Fruit fly (Drosophila melanogaster) whole organism, prepupa: ENCODE results near the gene Rgl.

Source experiments
- Blimp-1 ChIP-seq: fragments of 200-800 bp; sonication (Bioruptor generic); optimal IDR thresholded peaks from 3 replicates; lab custom pipeline; 2017; ENCODE audit warnings: missing biosample characterization, missing genetic modification characterization, mild to moderate bottlenecking, moderate library complexity, missing genetic modification reagents
- CG3032 ChIP-seq: fragments of 200-800 bp; optimal IDR thresholded peaks from 2 replicates; lab custom pipeline; 2019; ENCODE audit warnings: missing biosample characterization, mild to moderate bottlenecking, missing genetic modification characterization, moderate library complexity
- CG3919 ChIP-seq: fragments of 200-800 bp; sonication (Bioruptor generic); optimal IDR thresholded peaks from 3 replicates; lab custom pipeline; 2016; ENCODE audit warnings: missing biosample characterization, missing genetic modification characterization
- CG6808 ChIP-seq: fragments of 200-800 bp; sonication (Bioruptor generic); optimal IDR thresholded peaks from 3 replicates; lab custom pipeline; 2017; ENCODE audit warnings: missing biosample characterization, missing genetic modification characterization, mild to moderate bottlenecking, moderate library complexity, missing genetic modification reagents
- CG6854 ChIP-seq: fragments of 200-800 bp; sonication (Bioruptor generic); optimal IDR thresholded peaks from 2 replicates; lab custom pipeline; 2017; ENCODE audit warnings: missing biosample characterization, mild to moderate bottlenecking, missing genetic modification characterization
- Ets21C ChIP-seq: fragments of 200-800 bp; sonication (Bioruptor generic); optimal IDR thresholded peaks from 3 replicates; lab custom pipeline; 2016; ENCODE audit warnings: missing biosample characterization, missing genetic modification characterization
- Gug ChIP-seq: fragments of 200-800 bp; sonication (Bioruptor generic); IDR thresholded peaks from 2 replicates; pipeline ENCODE4 v1.3.6; 2022; ENCODE audit warnings: missing biosample characterization, missing genetic modification characterization
- Hr38 ChIP-seq: sonication (Bioruptor generic); optimal IDR thresholded peaks from 2 replicates; lab custom pipeline; 2016; ENCODE audit warnings: missing biosample characterization, missing genetic modification characterization
- Lpt ChIP-seq: fragments of 200-800 bp; sonication (Bioruptor generic); optimal IDR thresholded peaks from 3 replicates; lab custom pipeline; 2016; ENCODE audit warnings: missing biosample characterization, missing genetic modification characterization
- acj6 ChIP-seq: fragments of 200-800 bp; sonication (Bioruptor generic); optimal IDR thresholded peaks from 3 replicates; lab custom pipeline; 2016; ENCODE audit warnings: missing biosample characterization, missing genetic modification characterization
- fkh ChIP-seq: fragments of 200-800 bp; sonication (Bioruptor generic); optimal IDR thresholded peaks from 3 replicates; lab custom pipeline; 2017; ENCODE audit warnings: missing biosample characterization, mild to moderate bottlenecking, missing genetic modification characterization, moderate library complexity
- lz ChIP-seq: fragments of 200-800 bp; sonication (Bioruptor generic); optimal IDR thresholded peaks from 3 replicates; lab custom pipeline; 2016; ENCODE audit warnings: missing biosample characterization, missing genetic modification characterization
- ss ChIP-seq, 2 experiments: fragments of 200-800 bp; sonication (Bioruptor generic); optimal IDR thresholded peaks; 2 replicates in 1 of 2; 3 replicates in 1 of 2; lab custom pipeline; 2017 to 2018; ENCODE audit warnings: mild to moderate bottlenecking in 2 of 2, missing biosample characterization in 2 of 2, missing genetic modification characterization in 2 of 2, moderate library complexity in 1 of 2

DNA sequence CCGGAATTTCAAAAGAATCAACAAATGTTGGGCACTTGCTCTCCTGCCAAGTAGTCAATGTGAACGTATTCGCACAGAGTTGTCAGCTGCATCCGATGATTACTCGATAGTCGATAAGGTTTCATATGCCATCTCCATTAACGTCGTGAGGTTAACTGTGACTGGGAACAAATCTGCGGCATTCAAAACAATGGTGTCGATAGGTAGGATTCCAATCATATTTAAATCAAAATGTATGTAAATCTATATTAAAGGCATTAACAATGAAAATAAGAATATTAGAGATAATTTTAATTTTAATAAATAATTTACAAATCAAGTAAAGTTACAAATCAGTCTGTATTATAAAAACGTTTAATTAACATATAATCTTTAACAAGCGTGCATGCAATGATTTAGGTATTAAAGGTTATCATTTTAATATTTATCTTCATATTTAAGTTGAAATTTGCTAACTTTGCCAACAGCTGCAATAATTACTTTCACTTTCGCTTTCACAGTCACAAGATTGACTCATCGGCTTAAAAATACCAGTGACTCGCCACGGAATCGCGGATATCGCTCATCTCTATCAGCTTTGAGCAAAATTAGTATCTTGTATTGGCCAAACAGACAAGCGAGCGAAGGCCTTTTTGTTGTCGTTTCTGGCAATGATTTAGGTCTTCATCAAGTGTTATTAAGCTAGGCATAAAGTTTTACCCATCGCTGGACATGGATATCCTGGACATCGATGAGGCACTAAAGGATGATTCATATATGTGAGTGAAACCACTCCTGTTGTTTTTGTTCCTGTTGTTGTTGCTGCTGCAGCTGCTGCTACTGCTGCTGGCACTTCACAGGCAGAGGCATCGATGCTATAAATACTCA, 39.7 kb upstream of the Rgl start, which contains the start of the genes Meics, Nxf3 and ssp2:
- no peak for TF ChIP-seq Ets21C (GFP tag; lab: Kevin White, UChicago)
- no peak for TF ChIP-seq CG3919 (GFP tag; lab: Kevin White, UChicago)
- peak; percentile 23 for TF ChIP-seq acj6
- no peak for TF ChIP-seq Gug
- TF ChIP-seq CG6808 (GFP tag; lab: Kevin White, UChicago): no peak
- peak; percentile 20 for TF ChIP-seq CG3032
- peak; percentile 17 for TF ChIP-seq lz (GFP tag; lab: Kevin White, UChicago)
- no peak for TF ChIP-seq Lpt (GFP tag; lab: Kevin White, UChicago)
- TF ChIP-seq Blimp-1: peak; percentile 100
- no peak for TF ChIP-seq Hr38 (GFP tag; lab: Kevin White, UChicago)
- TF ChIP-seq fkh: no peak
- no peak for TF ChIP-seq CG6854 (GFP tag; lab: Kevin White, UChicago)
- TF ChIP-seq ss (GFP tag; optimal IDR thresholded peaks at IDR 0.05; lab: Kevin White, UChicago): no peak
